Worm (Caenorhabditis elegans): Measurements from ENCODE around the gene shc-2.

ce11 chrII:4981682-4982404 lies 12.9 kb downstream of the shc-2 start:
- TF ChIP-seq W03F9.2 (tag; optimal IDR thresholded peaks at IDR 0.05) (no peak), him-1 (tag; optimal IDR thresholded peaks at IDR 0.05) (no peak)

Measured in whole organism, L4/young adult.